Fruit fly (Drosophila melanogaster): ENCODE results near the gene meng.

Gene meng

DNA sequence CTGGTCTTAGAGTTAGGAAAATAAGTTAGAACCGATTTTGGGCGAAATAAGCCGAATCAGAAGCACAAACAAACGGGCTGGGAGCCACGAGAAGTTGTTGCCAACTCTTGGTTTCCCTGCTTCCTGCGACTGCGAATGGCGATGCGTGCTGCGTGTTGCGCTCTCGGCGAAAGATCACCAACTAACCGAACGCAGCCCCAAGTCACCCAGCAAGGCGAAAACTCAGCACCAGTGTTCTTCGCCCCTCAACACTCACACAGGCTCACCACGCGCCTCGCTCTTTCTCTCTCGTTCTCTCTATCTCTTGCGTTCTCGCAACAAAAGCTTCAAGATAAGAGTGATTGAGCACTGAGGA lies 44.3 kb downstream of the meng start, which contains the start of gene nrv1 (continued):
- TF ChIP-seq ash1 (GFP tag; optimal IDR thresholded peaks at IDR 0.05): no peak
- TF ChIP-seq Dp (GFP tag; optimal IDR thresholded peaks at IDR 0.05): no peak
- peak; percentile 21; the same call in 1 of the 3 replicates for TF ChIP-seq CG34224 (GFP tag; IDR thresholded peaks at IDR 0.05; ENCODE audit: partially characterized antibody)
- no peak for TF ChIP-seq abd-A (tag; optimal IDR thresholded peaks at IDR 0.05)
- no peak for TF ChIP-seq kah (GFP tag; optimal IDR thresholded peaks at IDR 0.05)
- TF ChIP-seq caup (GFP tag; optimal IDR thresholded peaks at IDR 0.05; ENCODE audit: severe bottlenecking): no peak
- 0 out of 3 replicates have a peak, but pooled peaks have one; percentile 28 for TF ChIP-seq hb (GFP tag; IDR thresholded peaks at IDR 0.05; ENCODE audit: partially characterized antibody)
- TF ChIP-seq Mes4 (GFP tag; optimal IDR thresholded peaks at IDR 0.05): no peak
- no peak for TF ChIP-seq CG10959 (GFP tag; IDR thresholded peaks at IDR 0.05)
- TF ChIP-seq CG8290 (GFP tag; optimal IDR thresholded peaks at IDR 0.05): no peak
- TF ChIP-seq CG8290 (tag; optimal IDR thresholded peaks at IDR 0.05): peak in 1 of 2 experiments; percentile 28
- TF ChIP-seq CG15696 (tag; optimal IDR thresholded peaks at IDR 0.05): no peak
- no peak for TF ChIP-seq tx (GFP tag; optimal IDR thresholded peaks at IDR 0.05)
- peak; percentile 91 for TF ChIP-seq Jarid2 (GFP tag; optimal IDR thresholded peaks at IDR 0.05)
- TF ChIP-seq gcm (GFP tag; optimal IDR thresholded peaks at IDR 0.05): no peak
- no peak for TF ChIP-seq pum (GFP tag; optimal IDR thresholded peaks at IDR 0.05)
- TF ChIP-seq CG43689 (GFP tag; IDR thresholded peaks at IDR 0.05): no peak
- TF ChIP-seq ato (GFP tag; IDR thresholded peaks at IDR 0.05; ENCODE audit: partially characterized antibody): peak; percentile 51; the same call in 1 of the 2 replicates
- no peak for TF ChIP-seq HmgD (GFP tag; optimal IDR thresholded peaks at IDR 0.05)
- no peak for TF ChIP-seq CG11093 (GFP tag; IDR thresholded peaks at IDR 0.05)
- no peak for TF ChIP-seq Dek (tag; optimal IDR thresholded peaks at IDR 0.05)
- TF ChIP-seq HLH4C (GFP tag; IDR thresholded peaks at IDR 0.05; ENCODE audit: partially characterized antibody): no peak; the same call in 2 of the 3 replicates
- TF ChIP-seq lab (GFP tag; optimal IDR thresholded peaks at IDR 0.05): no peak
- no peak for TF ChIP-seq tup (GFP tag; optimal IDR thresholded peaks at IDR 0.05)
- no peak for TF ChIP-seq CG4424 (GFP tag; optimal IDR thresholded peaks at IDR 0.05)
- TF ChIP-seq Gsc (GFP tag; IDR thresholded peaks at IDR 0.05): no peak
- peak; percentile 78 to 86 for TF ChIP-seq Trl (optimal IDR thresholded peaks at IDR 0.05)
- no peak for TF ChIP-seq Trl (GFP tag; optimal IDR thresholded peaks at IDR 0.05)
- TF ChIP-seq Asciz (GFP tag; optimal IDR thresholded peaks at IDR 0.05): no peak
- TF ChIP-seq CG6272 (GFP tag; IDR thresholded peaks at IDR 0.05): no peak
- TF ChIP-seq Ravus (GFP tag; IDR thresholded peaks at IDR 0.05): no peak
- no peak for TF ChIP-seq Doc2 (GFP tag; IDR thresholded peaks at IDR 0.05)
- TF ChIP-seq MESR4 (GFP tag; optimal IDR thresholded peaks at IDR 0.05): no peak
- TF ChIP-seq amos (GFP tag; IDR thresholded peaks at IDR 0.05; ENCODE audit: partially characterized antibody): peak; percentile 56; the same call in 1 of the 2 replicates
- no peak for TF ChIP-seq YL-1 (GFP tag; optimal IDR thresholded peaks at IDR 0.05)
- TF ChIP-seq eyg (GFP tag; optimal IDR thresholded peaks at IDR 0.05): no peak
- peak; percentile 84 for TF ChIP-seq z (GFP tag; IDR thresholded peaks at IDR 0.05)
- peak; percentile 73; the same call in 1 of the 2 replicates for TF ChIP-seq crol (GFP tag; IDR thresholded peaks at IDR 0.05)
- TF ChIP-seq CG42726 (GFP tag; IDR thresholded peaks at IDR 0.05; ENCODE audit: partially characterized antibody): peak; percentile 81
- peak; percentile 17; the same call in 2 of the 3 replicates for TF ChIP-seq ci (GFP tag; IDR thresholded peaks at IDR 0.05)
- TF ChIP-seq CG11723 (GFP tag; optimal IDR thresholded peaks at IDR 0.05): no peak
- TF ChIP-seq CG10274 (GFP tag; optimal IDR thresholded peaks at IDR 0.05): no peak
- no peak for TF ChIP-seq CG10321 (GFP tag; IDR thresholded peaks at IDR 0.05)
- TF ChIP-seq hbn (GFP tag; IDR thresholded peaks at IDR 0.05; ENCODE audit: partially characterized antibody): no peak
- TF ChIP-seq fd102C (GFP tag; optimal IDR thresholded peaks at IDR 0.05): no peak
- TF ChIP-seq az2 (GFP tag; optimal IDR thresholded peaks at IDR 0.05): no peak
- no peak for TF ChIP-seq cato (GFP tag; optimal IDR thresholded peaks at IDR 0.05; ENCODE audit: borderline replicate concordance)
- peak; percentile 85; the same call in 2 of the 4 replicates for TF ChIP-seq chinmo (GFP tag; IDR thresholded peaks at IDR 0.05; ENCODE audit: partially characterized antibody)
- no peak for TF ChIP-seq CG6683 (GFP tag; optimal IDR thresholded peaks at IDR 0.05)
- TF ChIP-seq Bgb (GFP tag; IDR thresholded peaks at IDR 0.05; ENCODE audit: partially characterized antibody): peak; percentile 63; the same call in 1 of the 2 replicates
